Worm (Caenorhabditis elegans) whole organism, mixed stage, embryonic: ENCODE results near the gene F54F2.7.

Experiments
- bed-3 ChIP-seq: fragments of 200-800 bp; sonication (Bioruptor generic); optimal IDR thresholded peaks from 3 replicates; lab custom pipeline; 2018; ENCODE audit warnings: mild to moderate bottlenecking, missing genetic modification characterization, moderate library complexity, missing compliant biosample characterization
- blmp-1 ChIP-seq: fragments of 150-350 bp; optimal IDR thresholded peaks from 2 replicates; lab custom pipeline; 2014; ENCODE audit warnings: missing biosample characterization, missing genetic modification characterization
- ceh-39 ChIP-seq: fragments of 150-350 bp; optimal IDR thresholded peaks from 2 replicates; lab custom pipeline; 2014; ENCODE audit warnings: missing biosample characterization, missing genetic modification characterization
- ceh-43 ChIP-seq: fragments of 200-800 bp; sonication (Bioruptor generic); optimal IDR thresholded peaks from 2 replicates; lab custom pipeline; 2018; ENCODE audit warnings: mild to moderate bottlenecking, missing genetic modification characterization, moderate library complexity, missing compliant biosample characterization
- ceh-83 ChIP-seq: fragments of 200-800 bp; sonication (Bioruptor generic); optimal IDR thresholded peaks from 2 replicates; lab custom pipeline; 2018; ENCODE audit warnings: mild to moderate bottlenecking, missing genetic modification characterization, missing compliant biosample characterization
- ces-1 ChIP-seq: fragments of 150-350 bp; optimal IDR thresholded peaks from 2 replicates; lab custom pipeline; 2014; ENCODE audit warnings: missing biosample characterization, missing genetic modification reagents, missing genetic modification characterization
- elt-1 ChIP-seq: sonication (generic microtip); optimal IDR thresholded peaks from 2 replicates; lab custom pipeline; 2017; ENCODE audit warnings: missing genetic modification characterization, mild to moderate bottlenecking, missing compliant biosample characterization, antibody characterized with exemption, moderate library complexity, borderline replicate concordance; ENCODE audit not compliant: insufficient read depth
- flh-1 ChIP-seq: fragments of 200-800 bp; sonication (Bioruptor generic); optimal IDR thresholded peaks from 2 replicates; lab custom pipeline; 2018; ENCODE audit warnings: mild to moderate bottlenecking, missing genetic modification characterization, moderate library complexity, missing compliant biosample characterization
- ham-2 ChIP-seq: fragments of 200-800 bp; sonication (Bioruptor generic); optimal IDR thresholded peaks from 2 replicates; lab custom pipeline; 2018; ENCODE audit warnings: mild to moderate bottlenecking, missing genetic modification characterization, missing compliant biosample characterization
- hlh-1 ChIP-seq: fragments of 150-350 bp; optimal IDR thresholded peaks from 2 replicates; lab custom pipeline; 2014; ENCODE audit warnings: missing biosample characterization, missing genetic modification reagents, missing genetic modification characterization
- lin-13 ChIP-seq: fragments of 150-350 bp; optimal IDR thresholded peaks from 2 replicates; lab custom pipeline; 2014; ENCODE audit warnings: missing biosample characterization, missing genetic modification characterization
- lin-32 ChIP-seq: fragments of 200-800 bp; sonication (Bioruptor generic); optimal IDR thresholded peaks from 2 replicates; lab custom pipeline; 2018; ENCODE audit warnings: mild to moderate bottlenecking, missing genetic modification characterization, missing compliant biosample characterization
- mab-5 ChIP-seq: fragments of 150-350 bp; optimal IDR thresholded peaks from 2 replicates; lab custom pipeline; 2014; ENCODE audit warnings: missing biosample characterization, missing genetic modification characterization
- mep-1 ChIP-seq: fragments of 150-350 bp; optimal IDR thresholded peaks from 2 replicates; lab custom pipeline; 2017; ENCODE audit warnings: missing biosample characterization, missing genetic modification reagents, missing genetic modification characterization, inconsistent platforms
- mls-2 ChIP-seq: sonication (generic microtip); optimal IDR thresholded peaks from 2 replicates; lab custom pipeline; 2016; ENCODE audit warnings: mild to moderate bottlenecking, missing genetic modification characterization, moderate library complexity, missing compliant biosample characterization
- nhr-12 ChIP-seq: fragments of 150-350 bp; optimal IDR thresholded peaks from 2 replicates; lab custom pipeline; 2014; ENCODE audit warnings: missing biosample characterization, missing genetic modification characterization
- nhr-2 ChIP-seq: fragments of 150-350 bp; optimal IDR thresholded peaks from 2 replicates; lab custom pipeline; 2014; ENCODE audit warnings: missing biosample characterization, missing genetic modification characterization
- nhr-237 ChIP-seq: fragments of 150-350 bp; optimal IDR thresholded peaks from 2 replicates; lab custom pipeline; 2014; ENCODE audit warnings: missing biosample characterization, missing genetic modification characterization
- nhr-28 ChIP-seq: fragments of 150-350 bp; optimal IDR thresholded peaks from 2 replicates; lab custom pipeline; 2014; ENCODE audit warnings: missing biosample characterization, missing genetic modification characterization
- nhr-76 ChIP-seq: sonication (generic microtip); optimal IDR thresholded peaks from 2 replicates; lab custom pipeline; 2017; ENCODE audit warnings: missing biosample characterization, missing genetic modification characterization
- pha-4 ChIP-seq: fragments of 150-350 bp; optimal IDR thresholded peaks from 2 replicates; lab custom pipeline; 2018; ENCODE audit warnings: missing biosample characterization, missing genetic modification reagents, missing genetic modification characterization
- sem-2 ChIP-seq: fragments of 200-800 bp; sonication (Bioruptor generic); optimal IDR thresholded peaks from 2 replicates; lab custom pipeline; 2018; ENCODE audit warnings: mild to moderate bottlenecking, missing genetic modification characterization, missing compliant biosample characterization
- snpc-4 ChIP-seq: fragments of 150-350 bp; optimal IDR thresholded peaks from 2 replicates; lab custom pipeline; 2014; ENCODE audit warnings: missing biosample characterization, missing genetic modification characterization
- tbx-8 ChIP-seq: fragments of 200-800 bp; sonication (Bioruptor generic); optimal IDR thresholded peaks from 2 replicates; lab custom pipeline; 2018; ENCODE audit warnings: mild to moderate bottlenecking, missing genetic modification characterization, moderate library complexity, missing compliant biosample characterization
- unc-120 ChIP-seq: sonication (generic microtip); optimal IDR thresholded peaks from 2 replicates; lab custom pipeline; 2017; ENCODE audit warnings: missing genetic modification characterization, missing compliant biosample characterization; ENCODE audit not compliant: poor library complexity, severe bottlenecking
- unc-39 ChIP-seq: fragments of 150-350 bp; optimal IDR thresholded peaks from 2 replicates; lab custom pipeline; 2014; ENCODE audit warnings: missing biosample characterization, missing genetic modification characterization
- zip-8 ChIP-seq: fragments of 150-350 bp; optimal IDR thresholded peaks from 2 replicates; lab custom pipeline; 2014; ENCODE audit warnings: missing biosample characterization, missing genetic modification characterization
- ztf-11 ChIP-seq: fragments of 150-350 bp; optimal IDR thresholded peaks from 2 replicates; lab custom pipeline; 2014; ENCODE audit warnings: missing biosample characterization, missing genetic modification characterization

Gene F54F2.7

ce11 chrIII:8831059-8831750 is 24.1 kb upstream of the F54F2.7 start, which contains the start of gene F44E2.10:
Gene F44E2.10, minus strand, starts transcription at chrIII:8831109.
- TF ChIP-seq elt-1 (tag; lab: Kevin White, UChicago) (no peak), zip-8 (tag; lab: Kevin White, UChicago) (no peak), lin-13 (tag; lab: Kevin White, UChicago) (no peak), hlh-1 (tag; lab: Kevin White, UChicago) (no peak)
- TF ChIP-seq, all 35 proteins: peak for 0

- no peak for TF ChIP-seq nhr-237
- TF ChIP-seq hlh-1 (tag; lab: Kevin White, UChicago): peak; percentile 12
- peak; percentile 93 for TF ChIP-seq ces-1 (GFP tag; lab: Kevin White, UChicago)
- no peak for TF ChIP-seq tbx-8 (GFP tag; lab: Kevin White, UChicago)
- no peak for TF ChIP-seq unc-39 (tag; lab: Kevin White, UChicago)
- TF ChIP-seq, all 35 proteins: peak for 2
Measured at ce11 chrIII:8829245-8829644, 22.1 kb upstream of the F54F2.7 start, which contains the start of gene F44E2.3. Gene F44E2.3, minus strand, starts transcription at chrIII:8829305.

- no peak for TF ChIP-seq ceh-43 (GFP tag; lab: Kevin White, UChicago)
- TF ChIP-seq pha-4 (tag; lab: Kevin White, UChicago): no peak
- no peak for TF ChIP-seq tbx-8 (GFP tag; lab: Kevin White, UChicago)
- no peak for TF ChIP-seq lin-32
- no peak for TF ChIP-seq hlh-1 (tag; lab: Kevin White, UChicago)
- no peak for TF ChIP-seq flh-1 (GFP tag; lab: Kevin White, UChicago)
- TF ChIP-seq ztf-11 (tag; lab: Kevin White, UChicago): no peak
- TF ChIP-seq mls-2 (tag; lab: Kevin White, UChicago): no peak
- no peak for TF ChIP-seq blmp-1
- TF ChIP-seq ceh-83: no peak
- no peak for TF ChIP-seq nhr-237
- TF ChIP-seq elt-1 (tag; lab: Kevin White, UChicago): no peak
- no peak for TF ChIP-seq ham-2 (GFP tag; lab: Kevin White, UChicago)
Measured at ce11 chrIII:8827128-8827527, 20.0 kb upstream of the F54F2.7 start, which contains the start of gene F54F2.9. Gene F54F2.9, minus strand, starts transcription at chrIII:8827228.

- TF ChIP-seq bed-3 (GFP tag; lab: Kevin White, UChicago) (no peak), ceh-83 (no peak), snpc-4 (tag; lab: Kevin White, UChicago) (no peak), tbx-8 (GFP tag; lab: Kevin White, UChicago) (no peak), mab-5 (tag; lab: Kevin White, UChicago) (no peak), nhr-12 (tag; lab: Kevin White, UChicago) (no peak), mep-1 (no peak), ces-1 (GFP tag; lab: Kevin White, UChicago) (no peak), ceh-39 (tag; lab: Kevin White, UChicago) (no peak), nhr-76 (tag; lab: Kevin White, UChicago) (no peak)
Measured at ce11 chrIII:8824556-8824955, 17.4 kb upstream of the F54F2.7 start.

ce11 chrIII:8818599-8818998 is 11.5 kb upstream of the F54F2.7 start, which contains the start of gene pat-2:
Gene pat-2, plus strand, starts transcription at chrIII:8818899.
- TF ChIP-seq sem-2 (GFP tag; lab: Kevin White, UChicago) (no peak), nhr-76 (tag; lab: Kevin White, UChicago) (no peak), snpc-4 (tag; lab: Kevin White, UChicago) (no peak), ceh-43 (GFP tag; lab: Kevin White, UChicago) (no peak), mls-2 (tag; lab: Kevin White, UChicago) (no peak), elt-1 (tag; lab: Kevin White, UChicago) (no peak), unc-120 (tag; lab: Kevin White, UChicago) (no peak), nhr-2 (tag; lab: Kevin White, UChicago) (no peak), unc-39 (tag; lab: Kevin White, UChicago) (no peak), nhr-237 (no peak), nhr-28 (tag; lab: Kevin White, UChicago) (no peak)
